7 worm cellular contexts compared by ENCODE assay signal in the genomic region with DNA sequence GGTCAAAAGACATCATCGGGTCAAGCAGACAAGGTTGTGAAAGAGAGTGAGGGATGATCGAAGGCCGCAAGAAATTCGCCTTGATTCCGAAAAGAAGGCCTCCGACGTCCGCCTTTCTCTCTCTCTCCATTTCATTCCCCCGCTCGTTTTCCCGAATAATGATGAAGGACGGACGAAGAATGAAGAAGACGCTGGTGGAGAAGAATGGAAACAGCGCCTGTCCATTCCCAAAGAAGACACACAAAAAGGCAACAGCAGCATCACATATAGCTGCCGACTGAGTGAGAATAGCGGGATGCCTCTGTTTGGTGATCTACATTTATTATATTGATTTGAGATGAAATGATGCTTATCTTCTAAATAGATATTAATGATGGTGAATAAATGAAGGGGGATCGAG.
TF ChIP-seq lines count a peak whose summit lies in the region.

No protein-coding gene starts in this region.

TF ChIP-seq in whole organism, L1 larva, 84 proteins besides CTCF, POLR2A, EP300 and RAD21:
- TF ChIP-seq mep-1 (tag; optimal IDR thresholded peaks at IDR 0.05; lab: Kevin White, UChicago) (peak; percentile 45), elt-3 (tag; optimal IDR thresholded peaks at IDR 0.05; lab: Kevin White, UChicago) (peak in 1 of 6 experiments; percentile 35), pqm-1 (tag; optimal IDR thresholded peaks at IDR 0.05; lab: Kevin White, UChicago) (no peak), nhr-12 (tag; optimal IDR thresholded peaks at IDR 0.05; lab: Kevin White, UChicago) (no peak), lin-14 (GFP tag; optimal IDR thresholded peaks at IDR 0.05; lab: Kevin White, UChicago) (peak; percentile 66), C16A3.4 (tag; optimal IDR thresholded peaks at IDR 0.05; lab: Kevin White, UChicago) (no peak), nhr-85 (tag; lab: Kevin White, UChicago) (peak; percentile 35), fkh-10 (GFP tag; optimal IDR thresholded peaks at IDR 0.05; lab: Kevin White, UChicago) (no peak), pag-3 (tag; optimal IDR thresholded peaks at IDR 0.05; lab: Kevin White, UChicago; ENCODE audit: borderline replicate concordance, insufficient read depth) (no peak), blmp-1 (tag; optimal IDR thresholded peaks at IDR 0.05; lab: Kevin White, UChicago) (peak; percentile 93), snu-23 (GFP tag; optimal IDR thresholded peaks at IDR 0.05; lab: Kevin White, UChicago) (peak; percentile 24)
TF ChIP-seq in whole organism, L1 larva: peak in this region for 6.

TF ChIP-seq in whole organism, L2 larva, 48 proteins besides CTCF, POLR2A, EP300 and RAD21 (continues in another document):
- TF ChIP-seq nhr-25 (tag; optimal IDR thresholded peaks at IDR 0.05; lab: Kevin White, UChicago) (peak; percentile 20), nhr-23 (tag; optimal IDR thresholded peaks at IDR 0.05; lab: Kevin White, UChicago) (no peak), lin-13 (GFP tag; optimal IDR thresholded peaks at IDR 0.05; lab: Kevin White, UChicago) (no peak), alr-1 (tag; optimal IDR thresholded peaks at IDR 0.05; lab: Kevin White, UChicago) (no peak), ztf-11 (tag; optimal IDR thresholded peaks at IDR 0.05; lab: Kevin White, UChicago) (no peak), nhr-129 (tag; optimal IDR thresholded peaks at IDR 0.05; lab: Kevin White, UChicago) (peak; percentile 1), F13H6.1 (tag; optimal IDR thresholded peaks at IDR 0.05; lab: Kevin White, UChicago) (no peak), sem-4 (tag; optimal IDR thresholded peaks at IDR 0.05; lab: Kevin White, UChicago) (no peak), nhr-21 (tag; optimal IDR thresholded peaks at IDR 0.05; lab: Kevin White, UChicago) (no peak), skn-1 (tag; optimal IDR thresholded peaks at IDR 0.05; lab: Kevin White, UChicago) (no peak), ztf-4 (tag; optimal IDR thresholded peaks at IDR 0.05; lab: Kevin White, UChicago) (no peak), ama-1 (optimal IDR thresholded peaks at IDR 0.05; lab: Kevin White, UChicago) (no peak), mdl-1 (tag; optimal IDR thresholded peaks at IDR 0.05; lab: Kevin White, UChicago) (no peak)

TF ChIP-seq in whole organism, L3 larva, 47 proteins besides CTCF, POLR2A, EP300 and RAD21:
- TF ChIP-seq ztf-4 (tag; optimal IDR thresholded peaks at IDR 0.05; lab: Kevin White, UChicago) (no peak), nhr-23 (tag; optimal IDR thresholded peaks at IDR 0.05; lab: Kevin White, UChicago) (peak; percentile 22), nhr-25 (tag; optimal IDR thresholded peaks at IDR 0.05; lab: Kevin White, UChicago) (peak; percentile 71)
TF ChIP-seq in whole organism, L3 larva: peak in this region for 2.

TF ChIP-seq in whole organism, L4 larva, 104 proteins besides CTCF, POLR2A, EP300 and RAD21:
- TF ChIP-seq aly-2 (tag; optimal IDR thresholded peaks at IDR 0.05; lab: Kevin White, UChicago) (no peak), nhr-25 (tag; optimal IDR thresholded peaks at IDR 0.05; lab: Kevin White, UChicago; ENCODE audit: borderline replicate concordance, insufficient read depth) (peak; percentile 15), hmg-1.1 (GFP tag; IDR thresholded peaks at IDR 0.05; lab: Robert Waterston, UW) (0 out of 2 replicates have a peak, but pooled peaks have one; percentile 6), F44E2.7 (GFP tag; IDR thresholded peaks at IDR 0.05; lab: Robert Waterston, UW) (no peak), F26F4.8 (GFP tag; conservative IDR thresholded peaks at IDR 0.05; lab: Robert Waterston, UW) (no peak)

TF ChIP-seq in whole organism, early embryonic, 17 proteins besides CTCF, POLR2A, EP300 and RAD21:
- TF ChIP-seq B0310.2 (tag; optimal IDR thresholded peaks at IDR 0.05; lab: Kevin White, UChicago) (no peak), F13C5.2 (tag; optimal IDR thresholded peaks at IDR 0.05; lab: Kevin White, UChicago) (no peak), aly-1 (tag; optimal IDR thresholded peaks at IDR 0.05; lab: Kevin White, UChicago) (no peak), ama-1 (optimal IDR thresholded peaks at IDR 0.05; lab: Kevin White, UChicago) (no peak), ceh-13 (GFP tag; optimal IDR thresholded peaks at IDR 0.05; lab: Kevin White, UChicago) (no peak), hmg-4 (GFP tag; optimal IDR thresholded peaks at IDR 0.05; lab: Kevin White, UChicago) (peak; percentile 18), sea-1 (GFP tag; conservative IDR thresholded peaks at IDR 0.05; lab: Robert Waterston, UW) (no peak)

TF ChIP-seq in whole organism, midembryonic, 9 proteins besides CTCF, POLR2A, EP300 and RAD21:
- TF ChIP-seq cog-1 (tag; optimal IDR thresholded peaks at IDR 0.05; lab: Kevin White, UChicago): peak; percentile 23
- no peak for TF ChIP-seq ztf-23 (GFP tag; IDR thresholded peaks at IDR 0.05; lab: Robert Waterston, UW)
- 0 out of 2 replicates have a peak, but pooled peaks have one; percentile 57 for TF ChIP-seq tab-1 (GFP tag; IDR thresholded peaks at IDR 0.05; lab: Robert Waterston, UW)

TF ChIP-seq in whole organism, mixed stage, embryonic, 35 proteins besides CTCF, POLR2A, EP300 and RAD21:
- no peak for TF ChIP-seq lsy-2 (tag; optimal IDR thresholded peaks at IDR 0.05; lab: Kevin White, UChicago)
- peak; percentile 16 for TF ChIP-seq blmp-1 (tag; optimal IDR thresholded peaks at IDR 0.05; lab: Kevin White, UChicago)
- TF ChIP-seq ham-2 (GFP tag; optimal IDR thresholded peaks at IDR 0.05; lab: Kevin White, UChicago): peak; percentile 70

Comparison
In these comparisons a context has a peak if more than half of its experiments do, and no peak if none do; other contexts are left out.
1. Of the 29 proteins assayed by ChIP-seq in both whole organism, L4 larva and whole organism, L1 larva: peak only in whole organism, L4 larva: none; only in whole organism, L1 larva: mep-1; in both: none; in neither: 28.